Worm (Caenorhabditis elegans) whole organism, young adult: Measurements from ENCODE around the gene memo-1.
A peak's percentile ranks its signal among the peaks of the same experiment; 100 is the strongest.

ENCODE experiments used
- B0336.3 ChIP-seq: fragments of 200-800 bp; sonication (Bioruptor generic); IDR thresholded peaks from 2 replicates; pipeline ENCODE4 v1.3.6; 2022; ENCODE audit warnings: missing genetic modification characterization, missing compliant biosample characterization
- C06A6.2 ChIP-seq: fragments of 200-800 bp; sonication (Bioruptor generic); conservative IDR thresholded peaks from 2 replicates; pipeline ENCODE4 v1.3.6; 2022; ENCODE audit warnings: missing genetic modification characterization, missing compliant biosample characterization
- D2030.7 ChIP-seq: fragments of 200-800 bp; sonication (Bioruptor generic); IDR thresholded peaks from 2 replicates; pipeline ENCODE4 v1.3.6; 2022; ENCODE audit warnings: missing genetic modification reagents, missing genetic modification characterization, missing compliant biosample characterization
- F33H1.4 ChIP-seq: fragments of 200-800 bp; sonication (Bioruptor generic); IDR thresholded peaks from 2 replicates; pipeline ENCODE4 v1.3.6; 2022; ENCODE audit warnings: missing genetic modification reagents, missing genetic modification characterization, missing compliant biosample characterization
- F49E8.2 ChIP-seq: sonication (generic microtip); optimal IDR thresholded peaks from 3 replicates; lab custom pipeline; 2017; ENCODE audit warnings: missing genetic modification characterization, mild to moderate bottlenecking, missing compliant biosample characterization, antibody characterized with exemption, moderate library complexity; ENCODE audit not compliant: insufficient read depth
- T26A5.8 ChIP-seq: sonication (generic microtip); optimal IDR thresholded peaks from 2 replicates; lab custom pipeline; 2016; ENCODE audit warnings: missing genetic modification characterization, missing compliant biosample characterization
- Y95B8A.8 ChIP-seq: fragments of 200-800 bp; sonication (Bioruptor generic); IDR thresholded peaks from 2 replicates; pipeline ENCODE4 v1.3.6; 2022; ENCODE audit warnings: missing genetic modification reagents, missing genetic modification characterization, missing compliant biosample characterization
- akir-1 ChIP-seq: fragments of 200-800 bp; sonication (Bioruptor generic); optimal IDR thresholded peaks from 2 replicates; lab custom pipeline; 2018; ENCODE audit warnings: mild to moderate bottlenecking, missing genetic modification characterization, moderate library complexity, missing compliant biosample characterization
- ama-1 ChIP-seq, 3 experiments: fragments of 150-350 bp in 1 of 3; sonication (generic microtip) in 2 of 3; optimal IDR thresholded peaks; 2 replicates each; lab custom pipeline; 2014 to 2018; ENCODE audit warnings: missing biosample characterization in 2 of 3, missing genetic modification characterization in 2 of 3, missing genetic modification reagents in 2 of 3
- aptf-3 ChIP-seq: fragments of 200-800 bp; sonication (Bioruptor generic); IDR thresholded peaks from 2 replicates; pipeline ENCODE4 v1.3.6; 2022; ENCODE audit warnings: missing genetic modification characterization, missing compliant biosample characterization
- attf-3 ChIP-seq: fragments of 200-800 bp; sonication (Bioruptor generic); conservative IDR thresholded peaks from 2 replicates; pipeline ENCODE4 v1.3.6; 2022; ENCODE audit warnings: missing genetic modification reagents, missing genetic modification characterization, missing compliant biosample characterization
- attf-5 ChIP-seq: fragments of 200-800 bp; sonication (Bioruptor generic); optimal IDR thresholded peaks from 2 replicates; lab custom pipeline; 2018; ENCODE audit warnings: mild to moderate bottlenecking, missing genetic modification characterization, missing compliant biosample characterization
- attf-6 ChIP-seq: fragments of 200-800 bp; sonication (Bioruptor generic); IDR thresholded peaks from 2 replicates; pipeline ENCODE4 v1.3.6; 2022; ENCODE audit warnings: missing genetic modification reagents, missing genetic modification characterization, missing compliant biosample characterization
- bed-1 ChIP-seq: fragments of 200-800 bp; sonication (Bioruptor generic); IDR thresholded peaks from 2 replicates; pipeline ENCODE4 v1.3.6; 2022; ENCODE audit warnings: missing genetic modification reagents, missing genetic modification characterization, missing compliant biosample characterization
- ccch-3 ChIP-seq: fragments of 200-800 bp; sonication (Bioruptor generic); optimal IDR thresholded peaks from 2 replicates; lab custom pipeline; 2018; ENCODE audit warnings: mild to moderate bottlenecking, missing genetic modification characterization, missing compliant biosample characterization
- ceh-27 ChIP-seq: fragments of 200-800 bp; sonication (Bioruptor generic); optimal IDR thresholded peaks from 2 replicates; lab custom pipeline; 2018; ENCODE audit warnings: mild to moderate bottlenecking, missing genetic modification characterization, moderate library complexity, missing compliant biosample characterization
- ceh-40 ChIP-seq: fragments of 200-800 bp; sonication (Bioruptor generic); IDR thresholded peaks from 2 replicates; pipeline ENCODE4 v1.3.6; 2022; ENCODE audit warnings: missing genetic modification characterization, missing compliant biosample characterization
- ceh-58 ChIP-seq: fragments of 200-800 bp; sonication (Bioruptor generic); IDR thresholded peaks from 2 replicates; pipeline ENCODE4 v1.3.6; 2022; ENCODE audit warnings: missing genetic modification characterization, missing compliant biosample characterization
- die-1 ChIP-seq: sonication (generic microtip); optimal IDR thresholded peaks from 2 replicates; lab custom pipeline; 2016; ENCODE audit warnings: missing genotype, mild to moderate bottlenecking, missing genetic modification characterization, missing compliant biosample characterization
- dox-1 ChIP-seq: fragments of 200-800 bp; sonication (Bioruptor generic); IDR thresholded peaks from 2 replicates; pipeline ENCODE4 v1.3.6; 2022; ENCODE audit warnings: missing genetic modification reagents, missing genetic modification characterization, missing compliant biosample characterization
- dpl-1 ChIP-seq: fragments of 150-350 bp; optimal IDR thresholded peaks from 2 replicates; lab custom pipeline; 2014; ENCODE audit warnings: missing biosample characterization, missing genetic modification reagents, missing genetic modification characterization
- efl-1 ChIP-seq: fragments of 150-350 bp; optimal IDR thresholded peaks from 2 replicates; lab custom pipeline; 2014; ENCODE audit warnings: missing biosample characterization, missing genetic modification reagents, missing genetic modification characterization
- hmg-20 ChIP-seq: fragments of 200-800 bp; sonication (Bioruptor generic); IDR thresholded peaks from 2 replicates; pipeline ENCODE4 v1.3.6; 2022; ENCODE audit warnings: missing genetic modification reagents, missing genetic modification characterization, missing compliant biosample characterization
- hrde-1 ChIP-seq: sonication (generic microtip); optimal IDR thresholded peaks from 2 replicates; lab custom pipeline; 2016; ENCODE audit warnings: missing genetic modification characterization, mild to moderate bottlenecking, missing compliant biosample characterization, moderate library complexity, missing genotype, missing genetic modification reagents, borderline replicate concordance
- let-526 ChIP-seq: fragments of 200-800 bp; sonication (Bioruptor generic); IDR thresholded peaks from 2 replicates; pipeline ENCODE4 v1.3.6; 2022; ENCODE audit warnings: missing genetic modification reagents, missing genetic modification characterization, missing compliant biosample characterization
- let-607 ChIP-seq, 2 experiments: fragments of 200-800 bp in 1 of 2; sonication (Bioruptor generic) in 1 of 2; sonication (generic microtip) in 1 of 2; optimal IDR thresholded peaks; 2 replicates each; lab custom pipeline; 2016 to 2018; ENCODE audit warnings: mild to moderate bottlenecking in 2 of 2, missing compliant biosample characterization in 2 of 2, missing genetic modification characterization in 2 of 2, moderate library complexity in 2 of 2, missing genotype in 1 of 2
- lin-26 ChIP-seq: fragments of 200-800 bp; sonication (Bioruptor generic); IDR thresholded peaks from 2 replicates; pipeline ENCODE4 v1.3.6; 2022; ENCODE audit warnings: missing genetic modification reagents, missing genetic modification characterization, missing compliant biosample characterization
- lin-40 ChIP-seq: sonication (generic microtip); optimal IDR thresholded peaks from 2 replicates; lab custom pipeline; 2016; ENCODE audit warnings: missing genetic modification characterization, mild to moderate bottlenecking, missing compliant biosample characterization, missing genotype, missing genetic modification reagents
- lir-1 ChIP-seq: fragments of 200-800 bp; sonication (Bioruptor generic); conservative IDR thresholded peaks from 2 replicates; pipeline ENCODE4 v1.3.6; 2022; ENCODE audit warnings: missing genetic modification reagents, missing genetic modification characterization, missing compliant biosample characterization
- madf-6 ChIP-seq: fragments of 200-800 bp; sonication (Bioruptor generic); IDR thresholded peaks from 2 replicates; pipeline ENCODE4 v1.3.6; 2022; ENCODE audit warnings: missing genetic modification reagents, missing genetic modification characterization, missing compliant biosample characterization
- madf-8 ChIP-seq: fragments of 200-800 bp; sonication (Bioruptor generic); conservative IDR thresholded peaks from 2 replicates; pipeline ENCODE4 v1.3.6; 2022; ENCODE audit warnings: missing genetic modification reagents, missing genetic modification characterization, missing compliant biosample characterization
- mcd-1 ChIP-seq: fragments of 200-800 bp; sonication (Bioruptor generic); IDR thresholded peaks from 2 replicates; pipeline ENCODE4 v1.3.6; 2022; ENCODE audit warnings: missing genetic modification reagents, missing genetic modification characterization, missing compliant biosample characterization
- mel-28 ChIP-seq: sonication (generic microtip); optimal IDR thresholded peaks from 2 replicates; lab custom pipeline; 2016; ENCODE audit warnings: borderline replicate concordance, mild to moderate bottlenecking, missing genetic modification characterization, missing compliant biosample characterization
- mes-4 ChIP-seq: sonication (generic microtip); optimal IDR thresholded peaks from 2 replicates; lab custom pipeline; 2016; ENCODE audit warnings: missing genotype, missing genetic modification characterization, missing compliant biosample characterization
- nfyb-1 ChIP-seq: fragments of 200-800 bp; sonication (Bioruptor generic); IDR thresholded peaks from 2 replicates; pipeline ENCODE4 v1.3.6; 2022; ENCODE audit warnings: missing genetic modification reagents, missing genetic modification characterization, missing compliant biosample characterization
- nhr-27 ChIP-seq: fragments of 200-800 bp; sonication (Bioruptor generic); optimal IDR thresholded peaks from 2 replicates; lab custom pipeline; 2018; ENCODE audit warnings: mild to moderate bottlenecking, missing genetic modification characterization, moderate library complexity, missing compliant biosample characterization
- nhr-80 ChIP-seq: sonication (generic microtip); optimal IDR thresholded peaks from 2 replicates; lab custom pipeline; 2016; ENCODE audit warnings: missing genetic modification characterization, missing compliant biosample characterization
- pha-4 ChIP-seq: fragments of 150-350 bp; sonication (generic microtip); optimal IDR thresholded peaks from 2 replicates; lab custom pipeline; 2014; ENCODE audit warnings: missing biosample characterization, missing genetic modification reagents, missing genetic modification characterization
- rec-8 ChIP-seq, 2 experiments: sonication (generic microtip); optimal IDR thresholded peaks; 2 replicates each; lab custom pipeline; 2016; ENCODE audit warnings: mild to moderate bottlenecking in 2 of 2, missing genetic modification characterization in 2 of 2, missing genetic modification reagents in 2 of 2, missing genotype in 2 of 2, missing biosample characterization in 1 of 2, missing compliant biosample characterization in 1 of 2, moderate library complexity in 1 of 2
- sdz-38 ChIP-seq: sonication (generic microtip); optimal IDR thresholded peaks from 2 replicates; lab custom pipeline; 2016; ENCODE audit warnings: missing genotype, missing genetic modification characterization, missing compliant biosample characterization
- snpc-1.3 ChIP-seq: sonication (generic microtip); optimal IDR thresholded peaks from 2 replicates; lab custom pipeline; 2017; ENCODE audit warnings: missing genetic modification characterization, mild to moderate bottlenecking, missing compliant biosample characterization, antibody characterized with exemption, moderate library complexity, missing genotype, missing genetic modification reagents; ENCODE audit not compliant: insufficient read depth
- snpc-4 ChIP-seq, 5 experiments: fragments of 150-350 bp in 1 of 5; sonication (generic microtip) in 4 of 5; optimal IDR thresholded peaks; 2 replicates each; lab custom pipeline; 2014 to 2018; ENCODE audit warnings: missing genetic modification characterization in 5 of 5, missing biosample characterization in 3 of 5, antibody characterized with exemption in 2 of 5, mild to moderate bottlenecking in 2 of 5, missing compliant biosample characterization in 2 of 5, missing genotype in 2 of 5, moderate library complexity in 2 of 5, missing genetic modification reagents in 1 of 5
- ztf-25 ChIP-seq: fragments of 200-800 bp; sonication (Bioruptor generic); IDR thresholded peaks from 2 replicates; pipeline ENCODE4 v1.3.6; 2022; ENCODE audit warnings: missing genetic modification reagents, missing genetic modification characterization, missing compliant biosample characterization
- ztf-3 ChIP-seq: fragments of 200-800 bp; sonication (Bioruptor generic); optimal IDR thresholded peaks from 2 replicates; lab custom pipeline; 2018; ENCODE audit warnings: mild to moderate bottlenecking, missing genetic modification characterization, missing compliant biosample characterization

Gene memo-1

ce11 chrV:7854603-7855002 lies 7.6 kb upstream of the memo-1 start, which contains the start of the genes C37C3.9 and C37C3.18 (continued):
- peak; percentile 50; the same call in 1 of the 2 replicates for TF ChIP-seq let-526 (GFP tag; lab: Robert Waterston, UW)
- peak; percentile 73 to 90 for TF ChIP-seq let-607 (tag; optimal IDR thresholded peaks at IDR 0.05; lab: Kevin White, UChicago)
- no peak for TF ChIP-seq ztf-3 (GFP tag; lab: Kevin White, UChicago)
- no peak for TF ChIP-seq snpc-4 (GFP tag; optimal IDR thresholded peaks at IDR 0.05; lab: Kevin White, UChicago)
- TF ChIP-seq snpc-4 (tag; optimal IDR thresholded peaks at IDR 0.05; lab: Kevin White, UChicago) = peak; percentile 72 to 79 (median 76)
- peak; percentile 82 for TF ChIP-seq dox-1 (GFP tag; lab: Robert Waterston, UW)
- TF ChIP-seq Y95B8A.8 = 0 out of 2 replicates have a peak, but pooled peaks have one; percentile 6
- peak; percentile 71 for TF ChIP-seq nhr-80 (tag; lab: Kevin White, UChicago)
- TF ChIP-seq bed-1 (GFP tag; lab: Robert Waterston, UW) = no peak
- no peak for TF ChIP-seq madf-8 (GFP tag; lab: Robert Waterston, UW)
- peak; percentile 27 for TF ChIP-seq mel-28 (tag; lab: Kevin White, UChicago)
- peak; percentile 70; the same call in 1 of the 2 replicates for TF ChIP-seq B0336.3 (GFP tag; lab: Robert Waterston, UW)
- TF ChIP-seq aptf-3 (GFP tag; lab: Robert Waterston, UW) = no peak
- TF ChIP-seq F49E8.2 (tag; lab: Kevin White, UChicago) = no peak
- peak; percentile 86 for TF ChIP-seq nfyb-1 (GFP tag; lab: Robert Waterston, UW)
- no peak for TF ChIP-seq mes-4
- TF ChIP-seq ccch-3 (GFP tag; lab: Kevin White, UChicago) = no peak

DNA sequence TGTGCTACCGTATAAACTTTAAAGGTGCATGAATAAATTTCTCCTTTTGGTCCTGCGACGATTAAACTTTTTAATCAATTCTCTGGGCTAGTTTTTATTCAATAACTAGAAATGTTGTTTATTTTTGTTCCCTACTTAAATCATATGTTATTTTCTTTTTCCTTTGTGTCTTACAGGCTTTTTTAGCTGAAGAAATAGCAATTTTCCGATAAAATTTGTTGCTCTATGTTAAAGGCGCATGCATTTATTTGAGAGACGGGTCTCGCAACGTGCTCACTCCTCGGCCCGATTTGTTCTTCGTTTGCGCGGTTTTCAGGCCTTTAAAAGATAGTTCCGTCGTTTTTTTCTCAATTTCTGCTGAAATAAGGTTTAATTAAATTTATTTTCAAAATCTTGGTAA lies 6.9 kb upstream of the memo-1 start:
- TF ChIP-seq let-607 (tag; optimal IDR thresholded peaks at IDR 0.05; lab: Kevin White, UChicago) (no peak), nhr-27 (no peak), attf-3 (no peak), attf-5 (GFP tag; lab: Kevin White, UChicago) (no peak), sdz-38 (tag; lab: Kevin White, UChicago) (no peak), akir-1 (GFP tag; lab: Kevin White, UChicago) (no peak), rec-8 (tag; optimal IDR thresholded peaks at IDR 0.05; lab: Kevin White, UChicago) (no peak), efl-1 (peak; percentile 85), D2030.7 (peak; percentile 45; the same call in 1 of the 2 replicates), ceh-27 (no peak), F33H1.4 (peak; percentile 87), pha-4 (tag; lab: Kevin White, UChicago) (no peak), T26A5.8 (tag; lab: Kevin White, UChicago) (no peak), C06A6.2 (no peak), hrde-1 (tag; lab: Kevin White, UChicago) (no peak), lin-26 (GFP tag; lab: Robert Waterston, UW) (no peak), hmg-20 (GFP tag; lab: Robert Waterston, UW) (no peak), ama-1 (optimal IDR thresholded peaks at IDR 0.05; lab: Kevin White, UChicago) (no peak), ama-1 (GFP tag; optimal IDR thresholded peaks at IDR 0.05; lab: Kevin White, UChicago) (no peak), ceh-40 (GFP tag; lab: Robert Waterston, UW) (no peak), madf-8 (GFP tag; lab: Robert Waterston, UW) (peak; percentile 42), madf-6 (GFP tag; lab: Robert Waterston, UW) (peak; percentile 76), B0336.3 (GFP tag; lab: Robert Waterston, UW) (no peak), snpc-1.3 (peak; percentile 14), attf-6 (GFP tag; lab: Robert Waterston, UW) (no peak), dpl-1 (GFP tag; lab: Kevin White, UChicago) (peak; percentile 47), mcd-1 (GFP tag; lab: Robert Waterston, UW) (no peak), lin-40 (tag; lab: Kevin White, UChicago) (no peak), dox-1 (GFP tag; lab: Robert Waterston, UW) (peak; percentile 47), ceh-58 (GFP tag; lab: Robert Waterston, UW) (no peak), die-1 (tag; lab: Kevin White, UChicago) (no peak), lir-1 (GFP tag; lab: Robert Waterston, UW) (no peak), ztf-25 (GFP tag; lab: Robert Waterston, UW) (no peak), F49E8.2 (tag; lab: Kevin White, UChicago) (no peak), mes-4 (no peak), nfyb-1 (GFP tag; lab: Robert Waterston, UW) (no peak)
